Fruit fly (Drosophila melanogaster): Measurements from ENCODE around the gene Gga.

Gene Gga

dm6 chrX:9584104-9584947 lies 16.5 kb upstream of the Gga start:
- TF ChIP-seq sage (GFP tag; optimal IDR thresholded peaks at IDR 0.05) (no peak), CrebA (GFP tag; optimal IDR thresholded peaks at IDR 0.05; ENCODE audit: borderline replicate concordance) (peak; percentile 94), usp (GFP tag; optimal IDR thresholded peaks at IDR 0.05) (no peak), N (GFP tag; optimal IDR thresholded peaks at IDR 0.05) (no peak), ey (GFP tag; optimal IDR thresholded peaks at IDR 0.05) (no peak), Hr78 (GFP tag; optimal IDR thresholded peaks at IDR 0.05) (no peak), CG9705 (GFP tag; optimal IDR thresholded peaks at IDR 0.05) (no peak), rgr (GFP tag; optimal IDR thresholded peaks at IDR 0.05) (peak; percentile 23), Dif (GFP tag; optimal IDR thresholded peaks at IDR 0.05; ENCODE audit: partially characterized antibody) (peak; percentile 71), h (GFP tag; optimal IDR thresholded peaks at IDR 0.05) (peak; percentile 70), jim (GFP tag; optimal IDR thresholded peaks at IDR 0.05) (no peak), Abd-B (GFP tag; optimal IDR thresholded peaks at IDR 0.05) (no peak), sv (GFP tag; optimal IDR thresholded peaks at IDR 0.05) (no peak), Jra (GFP tag; optimal IDR thresholded peaks at IDR 0.05) (peak; percentile 31), lola (GFP tag; optimal IDR thresholded peaks at IDR 0.05) (no peak), Hnf4 (GFP tag; optimal IDR thresholded peaks at IDR 0.05) (peak; percentile 82), tai (GFP tag; optimal IDR thresholded peaks at IDR 0.05) (peak; percentile 69), GATAd (GFP tag; optimal IDR thresholded peaks at IDR 0.05) (no peak), CG32264 (GFP tag; optimal IDR thresholded peaks at IDR 0.05) (no peak), brk (GFP tag; optimal IDR thresholded peaks at IDR 0.05) (peak; percentile 58), psq (GFP tag; optimal IDR thresholded peaks at IDR 0.05) (peak; percentile 36), foxo (GFP tag; optimal IDR thresholded peaks at IDR 0.05) (no peak), dmrt93B (GFP tag; optimal IDR thresholded peaks at IDR 0.05) (peak; percentile 36), fru (GFP tag; optimal IDR thresholded peaks at IDR 0.05) (peak; percentile 14), Dfd (GFP tag; optimal IDR thresholded peaks at IDR 0.05) (no peak), Hr83 (GFP tag; optimal IDR thresholded peaks at IDR 0.05; ENCODE audit: poor library complexity, severe bottlenecking) (peak; percentile 77), woc (GFP tag; optimal IDR thresholded peaks at IDR 0.05) (peak; percentile 78), Vsx2 (GFP tag; optimal IDR thresholded peaks at IDR 0.05; ENCODE audit: partially characterized antibody) (no peak), Myc (optimal IDR thresholded peaks at IDR 0.05) (no peak), Mio (GFP tag; optimal IDR thresholded peaks at IDR 0.05) (peak; percentile 22), HLH106 (tag; optimal IDR thresholded peaks at IDR 0.05) (peak; percentile 21), pan (optimal IDR thresholded peaks at IDR 0.05) (no peak), br (GFP tag; optimal IDR thresholded peaks at IDR 0.05) (peak; percentile 24), Rel (GFP tag; optimal IDR thresholded peaks at IDR 0.05) (peak; percentile 57), Rel (tag; optimal IDR thresholded peaks at IDR 0.05) (peak; percentile 73), dsf (GFP tag; optimal IDR thresholded peaks at IDR 0.05; ENCODE audit: borderline replicate concordance) (no peak), OdsH (GFP tag; optimal IDR thresholded peaks at IDR 0.05) (no peak), Sp1 (GFP tag; optimal IDR thresholded peaks at IDR 0.05) (no peak), dl (GFP tag; optimal IDR thresholded peaks at IDR 0.05; ENCODE audit: insufficient read depth in 1 of 2, partially characterized antibody in 2 of 2) (peak in 1 of 2 experiments; percentile 79)

- TF ChIP-seq Dif (GFP tag; optimal IDR thresholded peaks at IDR 0.05; ENCODE audit: partially characterized antibody), result peak; percentile 29
- TF ChIP-seq Dfd (GFP tag; optimal IDR thresholded peaks at IDR 0.05), result no peak
- no peak for TF ChIP-seq dmrt93B (GFP tag; optimal IDR thresholded peaks at IDR 0.05)
- no peak for TF ChIP-seq CrebA (GFP tag; optimal IDR thresholded peaks at IDR 0.05; ENCODE audit: borderline replicate concordance)
- TF ChIP-seq jim (GFP tag; optimal IDR thresholded peaks at IDR 0.05), result no peak
- peak; percentile 29 for TF ChIP-seq usp (GFP tag; optimal IDR thresholded peaks at IDR 0.05)
These were observed 15.9 kb upstream of the Gga start for dm6 chrX:9584948-9585315.

Measured in whole organism, wandering third instar larva.